Fruit fly (Drosophila melanogaster) whole organism, pupa: Measurements from ENCODE around the gene Ir31a.

Source experiments
- CG13204 ChIP-seq: fragments of 200-800 bp; sonication (Bioruptor generic); optimal IDR thresholded peaks from 2 replicates; lab custom pipeline; 2018; ENCODE audit warnings: missing biosample characterization, mild to moderate bottlenecking, missing genetic modification characterization, moderate library complexity
- CG14655 ChIP-seq: fragments of 200-800 bp; sonication (Bioruptor generic); optimal IDR thresholded peaks from 3 replicates; lab custom pipeline; 2017; ENCODE audit warnings: mild to moderate bottlenecking, missing biosample characterization, missing genetic modification reagents, missing genetic modification characterization
- CG15710 ChIP-seq: fragments of 200-800 bp; sonication (Bioruptor generic); optimal IDR thresholded peaks from 2 replicates; lab custom pipeline; 2018; ENCODE audit warnings: missing biosample characterization, mild to moderate bottlenecking, missing genetic modification characterization, moderate library complexity
- CG17806 ChIP-seq: fragments of 200-800 bp; sonication (Bioruptor generic); optimal IDR thresholded peaks from 2 replicates; lab custom pipeline; 2018; ENCODE audit warnings: missing biosample characterization, mild to moderate bottlenecking, missing genetic modification characterization, moderate library complexity
- CG32121 ChIP-seq: fragments of 200-800 bp; sonication (Bioruptor generic); IDR thresholded peaks from 2 replicates; pipeline ENCODE4 v1.3.6; 2022; ENCODE audit warnings: missing biosample characterization, missing genetic modification characterization
- CG34367 ChIP-seq: fragments of 200-800 bp; sonication (Bioruptor generic); optimal IDR thresholded peaks from 2 replicates; lab custom pipeline; 2018; ENCODE audit warnings: missing biosample characterization, mild to moderate bottlenecking, missing genetic modification characterization
- CG4496 ChIP-seq: fragments of 200-800 bp; sonication (Bioruptor generic); IDR thresholded peaks from 3 replicates; pipeline ENCODE4 v1.3.6; 2022; ENCODE audit warnings: missing biosample characterization, missing genetic modification characterization
- CG8159 ChIP-seq: fragments of 200-800 bp; sonication (Bioruptor generic); optimal IDR thresholded peaks from 3 replicates; lab custom pipeline; 2018; ENCODE audit warnings: missing biosample characterization, mild to moderate bottlenecking, missing genetic modification characterization, moderate library complexity
- CG8301 ChIP-seq: fragments of 200-800 bp; sonication (Bioruptor generic); optimal IDR thresholded peaks from 2 replicates; lab custom pipeline; 2018; ENCODE audit warnings: missing biosample characterization, mild to moderate bottlenecking, missing genetic modification characterization
- CG9948 ChIP-seq: fragments of 200-800 bp; sonication (Bioruptor generic); optimal IDR thresholded peaks from 2 replicates; lab custom pipeline; 2018; ENCODE audit warnings: missing biosample characterization, mild to moderate bottlenecking, missing genetic modification characterization, moderate library complexity
- D1 ChIP-seq: fragments of 200-800 bp; sonication (Bioruptor generic); optimal IDR thresholded peaks from 2 replicates; lab custom pipeline; 2018; ENCODE audit warnings: missing biosample characterization, mild to moderate bottlenecking, missing genetic modification characterization, moderate library complexity
- EcR ChIP-seq: fragments of 200-800 bp; sonication (Bioruptor generic); optimal IDR thresholded peaks from 3 replicates; lab custom pipeline; 2019; ENCODE audit warnings: missing biosample characterization, missing genetic modification characterization, mild to moderate bottlenecking, moderate library complexity, missing genetic modification reagents
- Ets98B ChIP-seq: fragments of 200-800 bp; sonication (Bioruptor generic); IDR thresholded peaks from 2 replicates; pipeline ENCODE4 v1.3.6; 2022; ENCODE audit warnings: missing biosample characterization, missing genetic modification characterization
- Pif1A ChIP-seq: fragments of 200-800 bp; sonication (Bioruptor generic); optimal IDR thresholded peaks from 3 replicates; lab custom pipeline; 2016; ENCODE audit warnings: missing biosample characterization, missing genetic modification characterization
- Pif1B ChIP-seq: fragments of 200-800 bp; sonication (Bioruptor generic); optimal IDR thresholded peaks from 3 replicates; lab custom pipeline; 2016; ENCODE audit warnings: missing biosample characterization, missing genetic modification characterization
- Snoo ChIP-seq: fragments of 200-800 bp; sonication (Bioruptor generic); optimal IDR thresholded peaks from 3 replicates; lab custom pipeline; 2017; ENCODE audit warnings: missing biosample characterization, mild to moderate bottlenecking, missing genetic modification characterization, inconsistent platforms
- fd96Ca ChIP-seq: fragments of 200-800 bp; sonication (Bioruptor generic); IDR thresholded peaks from 3 replicates; pipeline ENCODE4 v1.3.6; 2022; ENCODE audit warnings: missing biosample characterization, missing genetic modification characterization
- gl ChIP-seq: fragments of 200-800 bp; sonication (Bioruptor generic); optimal IDR thresholded peaks from 2 replicates; lab custom pipeline; 2018; ENCODE audit warnings: missing biosample characterization, mild to moderate bottlenecking, missing genetic modification characterization
- rn ChIP-seq: fragments of 200-800 bp; sonication (Bioruptor generic); IDR thresholded peaks from 2 replicates; pipeline ENCODE4 v1.3.6; 2022; ENCODE audit warnings: missing biosample characterization, missing genetic modification characterization

Gene Ir31a

DNA sequence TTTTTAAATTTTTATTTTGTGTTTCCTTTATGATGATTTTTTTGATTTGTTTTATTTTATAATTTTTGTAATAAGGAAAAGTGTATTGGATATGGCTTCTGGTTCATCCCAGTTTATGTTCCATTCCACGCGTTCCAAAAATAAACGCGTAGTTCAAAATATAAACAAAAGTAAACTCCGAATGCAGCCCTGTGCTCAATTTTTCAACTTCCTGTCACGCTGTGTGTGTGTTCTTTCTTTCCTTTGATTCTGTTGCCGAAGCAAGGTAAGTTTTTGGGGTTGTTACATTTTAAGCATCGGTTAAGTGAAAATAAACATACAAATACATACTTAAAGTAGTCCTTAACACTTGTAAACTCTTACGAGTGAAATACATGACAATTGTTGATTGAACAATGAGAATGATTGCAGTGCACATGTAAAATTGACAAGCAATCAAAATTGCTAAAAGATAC is 2.8 kb downstream of the Ir31a start, which contains the start of the genes Ip259 and RpS27A:
Gene Ip259, plus strand, starts transcription at position 231 of the 455 bp plus-strand sequence.
Gene RpS27A, plus strand, starts transcription at position 231 of the 455 bp plus-strand sequence.
- TF ChIP-seq CG4496 (GFP tag; lab: Robert Waterston, UW): peak; percentile 83; the same call in 2 of the 3 replicates
- no peak for TF ChIP-seq Pif1A (GFP tag; lab: Kevin White, UChicago)
- TF ChIP-seq CG8301 (tag; lab: Kevin White, UChicago): no peak
- TF ChIP-seq CG17806 (tag; lab: Kevin White, UChicago): peak; percentile 20
- TF ChIP-seq CG9948 (tag; lab: Kevin White, UChicago): no peak
- peak; percentile 50; the same call in 1 of the 2 replicates for TF ChIP-seq CG32121 (GFP tag; lab: Robert Waterston, UW)
- TF ChIP-seq gl (tag; lab: Kevin White, UChicago): peak; percentile 52
- TF ChIP-seq CG34367 (tag; lab: Kevin White, UChicago): peak; percentile 67
- peak; percentile 85 for TF ChIP-seq Snoo
- no peak for TF ChIP-seq fd96Ca (GFP tag; lab: Robert Waterston, UW)
- TF ChIP-seq CG15710 (tag; lab: Kevin White, UChicago): peak; percentile 62
- TF ChIP-seq, all 21 proteins: peak for 7

DNA sequence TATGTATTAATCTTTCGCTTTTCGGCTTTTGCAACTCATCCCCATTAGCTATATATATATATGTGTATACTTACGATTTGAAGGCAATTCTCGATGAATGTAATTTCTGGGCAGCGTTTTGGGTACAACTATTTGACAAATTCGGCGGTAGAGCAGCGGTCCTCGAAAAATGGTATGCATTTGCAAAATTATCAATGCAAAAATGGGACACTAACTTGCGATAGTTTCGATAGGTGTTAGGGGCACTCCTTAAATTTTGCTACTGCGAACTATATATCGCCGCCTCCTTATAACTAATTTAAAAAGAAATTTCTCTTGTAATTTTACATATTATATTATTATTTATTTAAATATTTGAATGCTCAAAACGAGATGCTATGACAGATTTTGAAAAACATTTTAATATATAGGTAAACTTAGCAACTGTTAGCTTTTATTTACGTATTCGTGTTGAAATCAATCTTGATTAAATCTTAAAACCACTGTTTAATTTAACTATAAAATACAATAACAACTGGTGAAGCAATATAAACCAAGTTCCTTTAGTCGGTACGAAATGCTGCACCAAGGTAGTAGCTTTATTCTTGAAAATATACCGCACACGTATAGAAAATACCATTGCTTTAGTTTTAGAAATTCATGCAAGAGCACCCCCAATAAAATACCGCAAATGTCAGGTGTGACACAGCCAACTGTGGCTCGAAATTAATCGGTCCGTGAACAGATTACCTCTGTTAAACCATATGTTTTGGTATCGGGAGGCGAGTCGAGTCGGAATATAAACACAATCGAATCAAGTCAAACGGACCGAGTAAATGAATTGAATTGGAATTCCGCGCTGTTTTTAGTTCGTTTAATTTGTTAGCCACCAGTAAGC is 8.1 kb downstream of the Ir31a start, which contains the start of the genes CG5355 and Klp31E:
Gene CG5355, minus strand, starts transcription at position 213 of the 877 bp plus-strand sequence.
Gene Klp31E, plus strand, starts transcription at position 767 of the 877 bp plus-strand sequence.
- TF ChIP-seq CG17806 (tag; lab: Kevin White, UChicago) (peak; percentile 55), CG8159 (tag; lab: Kevin White, UChicago) (peak; percentile 78), CG9948 (tag; lab: Kevin White, UChicago) (peak; percentile 60), EcR (GFP tag; lab: Kevin White, UChicago) (no peak), CG32121 (GFP tag; lab: Robert Waterston, UW) (no peak), CG34367 (tag; lab: Kevin White, UChicago) (peak; percentile 54), Snoo (peak; percentile 58), CG15710 (tag; lab: Kevin White, UChicago) (peak; percentile 73), fd96Ca (GFP tag; lab: Robert Waterston, UW) (no peak)

DNA sequence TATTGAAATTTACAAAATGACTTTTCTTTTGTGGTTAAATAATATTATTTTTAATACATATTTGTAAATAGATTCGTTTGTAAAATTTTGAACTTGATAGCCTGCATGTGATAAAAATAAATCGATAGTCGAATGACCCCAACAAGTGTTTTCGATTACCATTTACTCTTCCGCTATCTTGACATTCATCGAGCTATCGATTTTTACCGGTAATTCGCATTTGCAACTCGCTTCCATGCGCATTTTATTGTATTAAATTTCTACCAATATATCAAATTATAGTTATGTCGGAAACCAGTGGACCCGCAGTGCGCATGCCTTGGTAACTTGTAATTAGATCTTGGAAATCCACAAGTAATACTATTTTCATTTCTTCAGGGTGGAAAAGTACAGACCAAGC is 13.6 kb downstream of the Ir31a start, which contains the start of gene RfC3:
Gene RfC3, plus strand, starts transcription at position 210 of the 400 bp plus-strand sequence.
- TF ChIP-seq Pif1A (GFP tag; lab: Kevin White, UChicago): no peak
- TF ChIP-seq Pif1B: no peak
- no peak for TF ChIP-seq D1
- TF ChIP-seq gl (tag; lab: Kevin White, UChicago): no peak
- TF ChIP-seq CG14655 (GFP tag; lab: Kevin White, UChicago): no peak
- TF ChIP-seq fd96Ca (GFP tag; lab: Robert Waterston, UW): no peak
- TF ChIP-seq, all 21 proteins: peak for 0

DNA sequence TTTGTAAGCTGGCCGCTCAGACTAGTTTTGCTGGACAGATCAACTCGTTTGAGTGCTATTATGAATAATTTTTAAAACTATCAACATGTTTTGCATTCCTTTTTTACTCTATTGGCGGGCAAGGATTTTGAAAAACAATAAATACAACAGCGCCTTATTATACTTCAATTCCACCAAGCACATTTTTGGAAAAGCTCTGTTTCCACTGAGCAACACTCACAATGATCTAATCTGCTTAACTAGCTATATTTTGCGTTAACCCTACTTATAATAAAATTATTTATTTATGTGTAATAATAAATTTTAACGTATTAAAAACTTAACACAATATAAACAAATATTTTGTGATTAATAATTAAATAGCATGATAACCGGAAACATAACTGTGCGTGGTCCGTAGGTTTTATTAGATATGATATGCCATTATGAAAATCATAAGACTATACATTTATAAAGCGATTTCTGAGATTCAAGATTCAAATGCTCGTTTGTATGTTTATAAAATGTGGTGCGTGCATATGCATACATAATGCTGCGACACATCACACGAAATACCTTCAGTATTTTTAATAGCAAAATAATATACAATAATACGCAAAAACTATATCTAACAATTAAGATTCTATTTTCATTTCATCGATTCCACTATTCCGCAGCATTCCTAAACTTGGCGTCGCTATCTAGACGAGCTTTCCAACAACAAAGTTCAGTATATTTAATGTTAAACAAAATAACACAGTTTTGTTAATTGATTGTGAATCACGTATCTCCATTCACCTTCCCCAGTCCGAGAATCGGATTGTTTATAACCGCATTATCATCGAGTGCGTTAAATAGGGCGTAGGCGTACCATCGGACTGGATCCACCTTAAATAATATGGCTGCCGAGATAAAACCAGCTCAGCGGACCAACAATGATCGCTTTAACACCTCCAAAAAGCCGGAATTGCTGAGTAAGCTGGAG is 17.6 kb downstream of the Ir31a start, which contains the start of the genes pie and Wdfy2:
Gene pie, minus strand, starts transcription at position 138 of the 964 bp plus-strand sequence.
Gene Wdfy2, plus strand, starts transcription at position 649 of the 964 bp plus-strand sequence.
- peak; percentile 16 for TF ChIP-seq CG15710 (tag; lab: Kevin White, UChicago)
- no peak for TF ChIP-seq CG14655 (GFP tag; lab: Kevin White, UChicago)
- TF ChIP-seq CG13204 (GFP tag; lab: Kevin White, UChicago): no peak
- TF ChIP-seq fd96Ca (GFP tag; lab: Robert Waterston, UW): no peak
- TF ChIP-seq CG34367 (tag; lab: Kevin White, UChicago): no peak
- TF ChIP-seq rn (GFP tag; lab: Robert Waterston, UW): no peak

DNA sequence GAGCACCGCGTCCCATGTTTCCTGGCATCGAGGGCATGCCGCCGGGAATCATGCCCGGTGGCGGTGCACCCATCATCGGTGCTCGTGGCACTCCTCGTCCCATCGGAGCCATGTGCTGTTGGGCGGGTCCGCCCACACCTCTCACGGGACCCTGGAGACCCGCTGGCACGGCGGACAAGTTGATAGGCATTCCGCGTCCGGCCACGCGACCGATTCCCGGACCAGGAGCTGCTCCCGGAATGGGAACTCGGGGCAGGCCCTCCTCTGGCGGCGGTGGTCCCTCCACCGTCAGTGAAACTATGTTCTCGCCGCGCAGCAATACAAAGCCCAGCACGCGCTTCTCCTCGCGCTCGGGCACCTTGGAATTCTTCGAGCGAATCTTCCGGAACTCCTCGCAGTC is 20.2 kb downstream of the Ir31a start:
- TF ChIP-seq CG8159 (tag; lab: Kevin White, UChicago) (no peak), CG17806 (tag; lab: Kevin White, UChicago) (no peak), CG34367 (tag; lab: Kevin White, UChicago) (no peak), CG14655 (GFP tag; lab: Kevin White, UChicago) (no peak), fd96Ca (GFP tag; lab: Robert Waterston, UW) (no peak), CG32121 (GFP tag; lab: Robert Waterston, UW) (no peak), CG8301 (tag; lab: Kevin White, UChicago) (no peak), CG15710 (tag; lab: Kevin White, UChicago) (no peak), Pif1B (no peak), Snoo (no peak), gl (tag; lab: Kevin White, UChicago) (no peak), CG13204 (GFP tag; lab: Kevin White, UChicago) (no peak), Ets98B (GFP tag; lab: Robert Waterston, UW) (no peak), EcR (GFP tag; lab: Kevin White, UChicago) (no peak), Pif1A (GFP tag; lab: Kevin White, UChicago) (no peak), rn (GFP tag; lab: Robert Waterston, UW) (no peak)
